Fruit fly (Drosophila melanogaster): ENCODE results near the gene CG31287.

- TF ChIP-seq CG12768 (GFP tag; optimal IDR thresholded peaks at IDR 0.05) (no peak), toe (GFP tag; optimal IDR thresholded peaks at IDR 0.05) (no peak), ovo (GFP tag; optimal IDR thresholded peaks at IDR 0.05) (no peak), cnc (optimal IDR thresholded peaks at IDR 0.05) (no peak)
Observed at dm6 chr3R:16251270-16251925, 48.2 kb downstream of the CG31287 start.
